Worm (Caenorhabditis elegans) whole organism, L2 larva: ENCODE measurements around the gene C30A5.16.

Experiments used
- alr-1 ChIP-seq: fragments of 150-350 bp; optimal IDR thresholded peaks from 2 replicates; lab custom pipeline; 2014; ENCODE audit warnings: missing biosample characterization, missing genetic modification characterization
- ama-1 ChIP-seq: fragments of 150-350 bp; optimal IDR thresholded peaks from 2 replicates; lab custom pipeline; 2018; ENCODE audit warnings: inconsistent platforms
- crh-2 ChIP-seq: sonication (generic microtip); optimal IDR thresholded peaks from 2 replicates; lab custom pipeline; 2017; ENCODE audit warnings: missing biosample characterization, missing genetic modification characterization
- lin-11 ChIP-seq: fragments of 150-350 bp; sonication (generic microtip); optimal IDR thresholded peaks from 2 replicates; lab custom pipeline; 2014; ENCODE audit warnings: missing biosample characterization, missing genetic modification characterization, inconsistent platforms, mixed read lengths
- lin-39 ChIP-seq: fragments of 150-350 bp; optimal IDR thresholded peaks from 2 replicates; lab custom pipeline; 2014; ENCODE audit warnings: missing biosample characterization, missing genetic modification reagents, missing genetic modification characterization
- lsy-2 ChIP-seq, 2 experiments: fragments of 150-350 bp in 1 of 2; sonication (generic microtip) in 1 of 2; optimal IDR thresholded peaks; 2 replicates each; lab custom pipeline; 2014 to 2017; ENCODE audit warnings: missing biosample characterization in 2 of 2, missing genetic modification characterization in 2 of 2
- nhr-11 ChIP-seq: fragments of 150-350 bp; optimal IDR thresholded peaks from 2 replicates; lab custom pipeline; 2014; ENCODE audit warnings: missing biosample characterization, missing genetic modification characterization
- nhr-23 ChIP-seq: fragments of 150-350 bp; optimal IDR thresholded peaks from 2 replicates; lab custom pipeline; 2014; ENCODE audit warnings: missing biosample characterization, missing genetic modification reagents, missing genetic modification characterization
- nhr-77 ChIP-seq: fragments of 150-350 bp; optimal IDR thresholded peaks from 2 replicates; lab custom pipeline; 2014; ENCODE audit warnings: missing biosample characterization, missing genetic modification characterization
- peb-1 ChIP-seq: fragments of 150-350 bp; optimal IDR thresholded peaks from 2 replicates; lab custom pipeline; 2014; ENCODE audit warnings: missing biosample characterization, missing genetic modification characterization
- sem-4 ChIP-seq: fragments of 150-350 bp; optimal IDR thresholded peaks from 2 replicates; lab custom pipeline; 2014; ENCODE audit warnings: missing biosample characterization, missing genetic modification reagents, missing genetic modification characterization
- snpc-4 ChIP-seq: fragments of 150-350 bp; optimal IDR thresholded peaks from 2 replicates; lab custom pipeline; 2014; ENCODE audit warnings: missing biosample characterization, missing genetic modification characterization
- ztf-1 ChIP-seq: fragments of 200-800 bp; sonication (Bioruptor generic); conservative IDR thresholded peaks from 2 replicates; pipeline ENCODE4 v1.3.6; 2022; ENCODE audit warnings: missing genetic modification characterization, missing compliant biosample characterization
- ztf-4 ChIP-seq: fragments of 150-350 bp; optimal IDR thresholded peaks from 2 replicates; lab custom pipeline; 2014; ENCODE audit warnings: missing biosample characterization, missing genetic modification characterization

- TF ChIP-seq sem-4 (tag; lab: Kevin White, UChicago) (peak; percentile 41), ama-1 (lab: Kevin White, UChicago) (no peak), crh-2 (tag; lab: Kevin White, UChicago) (peak; percentile 49), peb-1 (tag; lab: Kevin White, UChicago) (no peak), lsy-2 (tag; optimal IDR thresholded peaks at IDR 0.05; lab: Kevin White, UChicago) (peak in 1 of 2 experiments; percentile 68), alr-1 (tag; lab: Kevin White, UChicago) (no peak), snpc-4 (no peak), lin-11 (tag; lab: Kevin White, UChicago) (peak; percentile 30), lin-39 (tag; lab: Kevin White, UChicago) (no peak), ztf-4 (tag; lab: Kevin White, UChicago) (no peak), nhr-77 (tag; lab: Kevin White, UChicago) (no peak), nhr-23 (no peak), ztf-1 (GFP tag; lab: Robert Waterston, UW) (no peak), nhr-11 (tag; lab: Kevin White, UChicago) (no peak)
Observed at ce11 chrIII:8201760-8202159, 16.3 kb upstream of the C30A5.16 start.
